Fruit fly (Drosophila melanogaster): Measurements from ENCODE around the gene CG12991.

Gene CG12991

dm6 chrX:17595822-17596221 is 16.2 kb downstream of the CG12991 start (continued):
- TF ChIP-seq Rx (GFP tag; IDR thresholded peaks at IDR 0.05) (peak; percentile 71), Stat92E (GFP tag; optimal IDR thresholded peaks at IDR 0.05) (no peak), fru (optimal IDR thresholded peaks at IDR 0.05) (no peak), CG9727 (GFP tag; optimal IDR thresholded peaks at IDR 0.05) (peak; percentile 80), amos (GFP tag; IDR thresholded peaks at IDR 0.05; ENCODE audit: partially characterized antibody) (no peak), CG6654 (GFP tag; optimal IDR thresholded peaks at IDR 0.05) (peak; percentile 41), CG8089 (GFP tag; optimal IDR thresholded peaks at IDR 0.05) (no peak), CG3995 (GFP tag; optimal IDR thresholded peaks at IDR 0.05) (peak; percentile 22), CG3838 (GFP tag; optimal IDR thresholded peaks at IDR 0.05) (peak; percentile 5), ham (GFP tag; IDR thresholded peaks at IDR 0.05) (no peak), caup (GFP tag; optimal IDR thresholded peaks at IDR 0.05; ENCODE audit: severe bottlenecking) (peak; percentile 85), Jarid2 (GFP tag; optimal IDR thresholded peaks at IDR 0.05) (no peak), CG1529 (GFP tag; optimal IDR thresholded peaks at IDR 0.05) (peak; percentile 25), Xbp1 (GFP tag; optimal IDR thresholded peaks at IDR 0.05) (peak; percentile 72), Atf-2 (GFP tag; optimal IDR thresholded peaks at IDR 0.05) (peak; percentile 4), Trl (optimal IDR thresholded peaks at IDR 0.05) (no peak), Trl (GFP tag; optimal IDR thresholded peaks at IDR 0.05) (peak; percentile 41), CG31365 (tag; optimal IDR thresholded peaks at IDR 0.05) (no peak), h (optimal IDR thresholded peaks at IDR 0.05) (no peak), scrt (GFP tag; optimal IDR thresholded peaks at IDR 0.05) (peak; percentile 73), CG6813 (GFP tag; optimal IDR thresholded peaks at IDR 0.05) (peak; percentile 57), Bteb2 (GFP tag; optimal IDR thresholded peaks at IDR 0.05) (peak; percentile 67), Eip74EF (GFP tag; optimal IDR thresholded peaks at IDR 0.05) (no peak), bsh (GFP tag; optimal IDR thresholded peaks at IDR 0.05) (peak in 1 of 2 experiments; percentile 67), CG33557 (GFP tag; optimal IDR thresholded peaks at IDR 0.05) (no peak), CG15696 (tag; optimal IDR thresholded peaks at IDR 0.05) (peak; percentile 35), dpn (GFP tag; optimal IDR thresholded peaks at IDR 0.05) (peak; percentile 64 to 65), CG12942 (GFP tag; optimal IDR thresholded peaks at IDR 0.05) (peak; percentile 45), trem (tag; optimal IDR thresholded peaks at IDR 0.05) (no peak), CG17612 (GFP tag; IDR thresholded peaks at IDR 0.05) (peak; percentile 64; the same call in 1 of the 2 replicates), CG4617 (GFP tag; optimal IDR thresholded peaks at IDR 0.05; ENCODE audit: borderline replicate concordance) (peak; percentile 10), inv (GFP tag; IDR thresholded peaks at IDR 0.05; ENCODE audit: partially characterized antibody) (no peak), Usf (GFP tag; optimal IDR thresholded peaks at IDR 0.05) (peak; percentile 23), CG43689 (GFP tag; IDR thresholded peaks at IDR 0.05) (no peak), yki (optimal IDR thresholded peaks at IDR 0.05) (no peak), tio (GFP tag; optimal IDR thresholded peaks at IDR 0.05) (no peak), odd (GFP tag; optimal IDR thresholded peaks at IDR 0.05) (peak; percentile 41), CG6683 (GFP tag; optimal IDR thresholded peaks at IDR 0.05) (peak; percentile 62), ash1 (GFP tag; optimal IDR thresholded peaks at IDR 0.05) (no peak), CG3407 (GFP tag; optimal IDR thresholded peaks at IDR 0.05) (peak; percentile 10), az2 (GFP tag; optimal IDR thresholded peaks at IDR 0.05) (peak; percentile 53), CG4730 (GFP tag; IDR thresholded peaks at IDR 0.05) (peak; percentile 79), E2f1 (GFP tag; IDR thresholded peaks at IDR 0.05) (peak; percentile 80), ranshi (GFP tag; IDR thresholded peaks at IDR 0.05) (peak; percentile 75), mld (GFP tag; IDR thresholded peaks at IDR 0.05; ENCODE audit: partially characterized antibody) (no peak), nom (GFP tag; optimal IDR thresholded peaks at IDR 0.05) (peak; percentile 34), CG8281 (tag; optimal IDR thresholded peaks at IDR 0.05) (peak; percentile 24), CG14014 (GFP tag; IDR thresholded peaks at IDR 0.05) (peak; percentile 87), CG9876 (GFP tag; optimal IDR thresholded peaks at IDR 0.05) (peak; percentile 7), lmd (GFP tag; IDR thresholded peaks at IDR 0.05) (peak; percentile 89)

Data from whole organism, embryonic.